Worm (Caenorhabditis elegans): Measurements from ENCODE around the gene qdpr-1.
"Not testable (repeated sequence)": the region's sequence is repeated elsewhere in the genome, so short reads cannot be mapped to it uniquely, and the experiment has no call there.

The qdpr-1 gene

DNA sequence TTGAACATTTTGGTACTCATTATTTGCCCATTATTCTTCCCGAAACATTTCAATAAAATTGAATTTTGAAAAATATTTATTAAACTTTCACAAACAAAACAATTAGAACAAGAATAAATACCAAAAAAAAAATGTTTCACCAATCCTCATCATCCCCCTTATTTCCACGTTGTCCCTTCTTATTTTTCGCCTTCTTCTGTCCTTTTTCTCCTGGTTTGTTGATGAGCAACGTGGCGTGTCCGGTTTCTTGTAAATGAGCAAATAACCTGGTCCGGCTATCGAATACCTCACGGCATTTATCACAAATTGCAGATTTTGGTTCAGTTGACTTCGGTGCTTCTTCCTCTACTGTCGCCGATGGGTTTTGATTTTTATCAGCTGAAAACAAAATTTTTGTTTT lies 2.9 kb upstream of the qdpr-1 start:
- no peak for TF ChIP-seq unc-120 (tag; optimal IDR thresholded peaks at IDR 0.05; ENCODE audit: poor library complexity, severe bottlenecking)
- no peak for TF ChIP-seq ztf-11 (tag; optimal IDR thresholded peaks at IDR 0.05)
- TF ChIP-seq unc-39 (tag; optimal IDR thresholded peaks at IDR 0.05), result no peak
- TF ChIP-seq ceh-39 (tag; optimal IDR thresholded peaks at IDR 0.05), result no peak
- no peak for TF ChIP-seq mep-1 (tag; optimal IDR thresholded peaks at IDR 0.05)
- TF ChIP-seq ceh-83 (GFP tag; optimal IDR thresholded peaks at IDR 0.05), result no peak
- no peak for TF ChIP-seq nhr-237 (tag; optimal IDR thresholded peaks at IDR 0.05)
- no peak for TF ChIP-seq sem-2 (GFP tag; optimal IDR thresholded peaks at IDR 0.05)

DNA sequence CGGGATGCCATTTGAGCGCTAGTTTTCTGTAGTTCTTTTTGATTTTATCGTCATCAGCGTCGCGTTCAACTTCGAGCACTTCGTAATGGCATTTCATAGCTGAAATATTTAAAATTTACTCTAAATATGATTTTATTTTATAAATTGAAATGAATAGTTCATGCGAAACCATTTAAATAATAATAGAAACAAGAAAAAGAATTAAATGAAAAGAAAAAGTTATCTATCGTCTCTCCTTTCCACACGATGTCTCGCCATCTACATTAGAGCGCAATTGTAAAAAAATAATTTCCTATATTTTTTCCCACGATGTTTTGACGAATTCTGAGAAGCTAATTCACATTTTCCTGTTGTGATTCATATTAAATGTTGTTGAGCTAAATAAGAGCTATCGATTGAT lies 471 bp upstream of the qdpr-1 start, which contains the start of gene dnj-17:
Gene dnj-17 (minus strand): TSS at position 101 of the 400 bp plus-strand sequence.
- no peak for TF ChIP-seq ceh-43 (GFP tag; optimal IDR thresholded peaks at IDR 0.05)
- TF ChIP-seq ces-1 (GFP tag; optimal IDR thresholded peaks at IDR 0.05), result peak; percentile 13
- no peak for TF ChIP-seq mep-1 (tag; optimal IDR thresholded peaks at IDR 0.05)

DNA sequence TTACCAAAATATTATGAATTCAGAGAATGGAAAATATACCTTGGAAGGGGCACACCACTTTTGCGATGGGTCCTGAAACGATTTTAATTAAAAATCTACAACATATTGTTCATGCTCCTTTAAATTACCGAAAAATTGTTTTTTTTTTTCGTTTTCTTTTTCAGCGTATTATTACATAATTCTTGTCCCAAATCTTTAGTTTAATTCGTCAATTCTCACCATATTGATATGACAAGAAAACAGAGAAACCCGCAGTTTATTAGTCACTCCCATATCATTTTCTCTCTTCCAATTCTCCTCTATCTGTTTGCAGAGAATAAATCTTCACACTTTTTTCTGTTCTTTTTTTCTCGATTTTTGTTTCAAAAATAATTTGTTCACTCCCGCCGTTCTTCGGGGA lies 1.6 kb downstream of the qdpr-1 start, which contains the start of gene F11F1.1:
Gene F11F1.1 (plus strand): TSS at position 301 of the 400 bp plus-strand sequence.
- no peak for TF ChIP-seq nhr-28 (tag; optimal IDR thresholded peaks at IDR 0.05)
- TF ChIP-seq mab-5 (tag; optimal IDR thresholded peaks at IDR 0.05), result no peak
- TF ChIP-seq unc-39 (tag; optimal IDR thresholded peaks at IDR 0.05), result no peak
- no peak for TF ChIP-seq ceh-43 (GFP tag; optimal IDR thresholded peaks at IDR 0.05)
- TF ChIP-seq ceh-83 (GFP tag; optimal IDR thresholded peaks at IDR 0.05), result no peak
- no peak for TF ChIP-seq ztf-11 (tag; optimal IDR thresholded peaks at IDR 0.05)
- no peak for TF ChIP-seq nhr-237 (tag; optimal IDR thresholded peaks at IDR 0.05)
- no peak for TF ChIP-seq hlh-1 (tag; optimal IDR thresholded peaks at IDR 0.05)

DNA sequence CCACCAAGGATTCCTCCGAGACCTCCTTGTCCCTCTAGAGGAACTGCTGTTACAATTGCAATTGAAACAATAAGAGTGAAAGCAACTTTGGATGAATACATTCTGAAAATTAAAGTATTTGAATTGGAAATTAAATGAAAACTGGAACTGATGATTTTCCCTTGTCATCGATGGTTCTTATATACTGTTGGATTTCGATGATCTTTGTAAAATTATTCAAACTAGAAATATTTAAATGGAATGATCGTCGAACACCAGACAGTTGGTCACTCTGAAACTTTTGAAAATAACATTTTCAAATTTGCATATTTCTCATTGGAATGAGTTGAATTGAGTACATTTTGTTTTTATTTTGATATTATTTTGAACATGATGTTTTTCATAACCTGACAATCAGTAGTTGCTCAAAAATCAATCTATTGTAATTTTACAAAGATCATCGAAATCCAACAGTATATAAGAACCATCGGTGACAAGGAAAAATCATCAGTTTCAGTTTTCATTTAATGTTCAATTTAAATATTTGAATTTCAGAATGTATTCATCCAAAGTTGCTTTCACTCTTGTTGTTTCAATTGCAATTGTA lies 8.1 kb downstream of the qdpr-1 start, which contains the start of the genes srlf-9 and srlf-10:
Gene srlf-9 (minus strand): TSS at position 101 of the 586 bp plus-strand sequence.
Gene srlf-10 (plus strand): TSS at position 536 of the 586 bp plus-strand sequence.
- TF ChIP-seq ceh-43 (GFP tag; optimal IDR thresholded peaks at IDR 0.05); mep-1 (tag; optimal IDR thresholded peaks at IDR 0.05); unc-120 (tag; optimal IDR thresholded peaks at IDR 0.05; ENCODE audit: poor library complexity, severe bottlenecking): not testable (repeated sequence)

DNA sequence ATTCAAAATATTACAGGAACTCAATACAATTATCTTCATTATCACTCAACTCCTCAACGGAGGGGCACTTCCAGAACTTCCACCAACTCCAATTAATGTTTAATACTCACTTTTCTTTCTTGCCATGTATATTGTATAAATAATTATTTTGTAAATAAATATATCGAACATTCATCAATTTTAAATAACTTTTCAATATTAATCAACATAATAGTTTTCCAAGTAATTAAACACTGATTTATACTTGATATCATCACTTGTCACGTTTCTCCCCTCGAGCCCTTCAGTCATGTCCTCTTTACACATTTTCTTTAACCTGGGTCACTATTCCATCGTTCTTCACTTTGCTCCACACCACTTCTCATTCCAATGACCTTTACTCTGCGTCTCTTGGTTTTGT lies 9.2 kb downstream of the qdpr-1 start, which contains the start of gene mig-18:
Gene mig-18 (plus strand): TSS at position 301 of the 400 bp plus-strand sequence.
- TF ChIP-seq drap-1 (GFP tag; optimal IDR thresholded peaks at IDR 0.05) (no peak), ces-1 (GFP tag; optimal IDR thresholded peaks at IDR 0.05) (no peak), nhr-76 (tag; optimal IDR thresholded peaks at IDR 0.05) (no peak), elt-3 (tag; optimal IDR thresholded peaks at IDR 0.05) (no peak), ceh-43 (GFP tag; optimal IDR thresholded peaks at IDR 0.05) (no peak), cnd-1 (tag; optimal IDR thresholded peaks at IDR 0.05) (no peak), ceh-39 (tag; optimal IDR thresholded peaks at IDR 0.05) (no peak), mep-1 (tag; optimal IDR thresholded peaks at IDR 0.05) (no peak), lin-13 (tag; optimal IDR thresholded peaks at IDR 0.05) (no peak), nhr-12 (tag; optimal IDR thresholded peaks at IDR 0.05) (no peak), ztf-11 (tag; optimal IDR thresholded peaks at IDR 0.05) (no peak), bed-3 (GFP tag; optimal IDR thresholded peaks at IDR 0.05) (no peak), pha-4 (tag; optimal IDR thresholded peaks at IDR 0.05) (no peak)

DNA sequence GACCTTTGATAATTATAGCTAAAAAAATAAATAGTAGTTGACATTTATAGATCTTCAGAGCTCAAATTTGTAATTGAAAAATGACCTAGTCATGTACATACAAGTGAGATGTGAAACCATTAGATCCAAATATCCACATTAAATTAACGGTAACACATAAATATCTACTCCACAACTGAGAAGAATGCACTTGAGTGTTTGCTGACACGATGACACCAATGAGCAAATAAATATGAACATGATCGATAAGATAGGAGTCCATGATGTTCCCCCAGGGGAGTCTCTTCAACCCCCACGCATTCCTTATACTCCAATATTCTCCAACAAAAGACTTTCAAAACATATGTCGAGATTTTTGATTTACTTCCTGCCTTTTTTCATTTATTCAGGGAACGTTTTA lies 10.7 kb downstream of the qdpr-1 start, which contains the start of gene ttr-52:
Gene ttr-52 (plus strand): TSS at position 301 of the 400 bp plus-strand sequence.
- TF ChIP-seq tbx-8 (GFP tag; optimal IDR thresholded peaks at IDR 0.05) (no peak), lin-32 (GFP tag; optimal IDR thresholded peaks at IDR 0.05) (no peak), ztf-11 (tag; optimal IDR thresholded peaks at IDR 0.05) (no peak), drap-1 (GFP tag; optimal IDR thresholded peaks at IDR 0.05) (no peak), flh-1 (GFP tag; optimal IDR thresholded peaks at IDR 0.05) (no peak), bed-3 (GFP tag; optimal IDR thresholded peaks at IDR 0.05) (no peak), M03D4.4 (tag; optimal IDR thresholded peaks at IDR 0.05) (no peak), nhr-76 (tag; optimal IDR thresholded peaks at IDR 0.05) (no peak), lsy-2 (tag; optimal IDR thresholded peaks at IDR 0.05) (no peak), sptf-1 (tag; optimal IDR thresholded peaks at IDR 0.05) (no peak), blmp-1 (tag; optimal IDR thresholded peaks at IDR 0.05) (no peak), nhr-237 (tag; optimal IDR thresholded peaks at IDR 0.05) (no peak), mls-2 (tag; optimal IDR thresholded peaks at IDR 0.05) (no peak), unc-39 (tag; optimal IDR thresholded peaks at IDR 0.05) (no peak), lin-13 (tag; optimal IDR thresholded peaks at IDR 0.05) (no peak), mep-1 (tag; optimal IDR thresholded peaks at IDR 0.05) (no peak)
